Fruit fly (Drosophila melanogaster): ENCODE data around the gene CG13288.

The CG13288 gene

DNA sequence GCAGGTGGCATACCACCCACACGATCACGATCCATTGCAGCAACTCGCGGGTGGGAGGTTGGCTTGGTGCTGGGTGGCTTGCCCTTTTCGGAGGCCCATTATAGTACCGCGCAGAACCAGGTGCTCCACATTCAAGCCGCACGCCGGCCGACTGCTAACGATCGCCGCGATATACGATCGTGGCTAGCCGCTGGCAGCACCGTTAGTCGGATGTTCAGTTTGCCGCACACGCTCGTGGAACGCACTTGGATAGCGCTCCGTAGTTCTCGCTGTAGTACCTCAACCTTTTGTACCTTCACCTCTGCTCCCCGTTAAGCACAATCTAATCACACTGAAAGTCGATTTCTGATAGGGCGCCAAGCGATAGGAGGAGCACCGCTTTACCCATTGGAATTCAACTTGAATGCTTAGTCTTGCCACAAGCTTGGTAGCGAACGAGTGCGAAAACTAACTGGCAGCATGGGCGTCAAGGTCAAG lies 16.5 kb downstream of the CG13288 start, which contains the start of gene CG33523 (continued):
- TF ChIP-seq chinmo (GFP tag; IDR thresholded peaks at IDR 0.05; ENCODE audit: partially characterized antibody) (0 out of 4 replicates have a peak, but pooled peaks have one; percentile 70), CG10366 (GFP tag; IDR thresholded peaks at IDR 0.05) (no peak), D19A (tag; optimal IDR thresholded peaks at IDR 0.05) (no peak), eve (GFP tag; optimal IDR thresholded peaks at IDR 0.05) (no peak), Side (GFP tag; optimal IDR thresholded peaks at IDR 0.05) (no peak), twi (tag; optimal IDR thresholded peaks at IDR 0.05) (no peak), cato (GFP tag; optimal IDR thresholded peaks at IDR 0.05; ENCODE audit: borderline replicate concordance) (no peak), pb (GFP tag; optimal IDR thresholded peaks at IDR 0.05) (no peak), CG13287 (GFP tag; IDR thresholded peaks at IDR 0.05; ENCODE audit: partially characterized antibody) (no peak; the same call in 1 of the 2 replicates), tll (GFP tag; optimal IDR thresholded peaks at IDR 0.05) (no peak), knrl (GFP tag; IDR thresholded peaks at IDR 0.05; ENCODE audit: partially characterized antibody) (peak; percentile 31; the same call in 2 of the 3 replicates), CG9727 (GFP tag; optimal IDR thresholded peaks at IDR 0.05) (no peak), CG11093 (GFP tag; IDR thresholded peaks at IDR 0.05) (no peak), Trl (optimal IDR thresholded peaks at IDR 0.05) (no peak), Trl (GFP tag; optimal IDR thresholded peaks at IDR 0.05) (no peak), ftz-f1 (GFP tag; optimal IDR thresholded peaks at IDR 0.05) (peak; percentile 62), TFAM (GFP tag; optimal IDR thresholded peaks at IDR 0.05) (no peak), corto (GFP tag; optimal IDR thresholded peaks at IDR 0.05) (no peak), H2.0 (GFP tag; IDR thresholded peaks at IDR 0.05) (no peak), sd (tag; optimal IDR thresholded peaks at IDR 0.05) (peak; percentile 68), Scr (GFP tag; IDR thresholded peaks at IDR 0.05; ENCODE audit: partially characterized antibody) (no peak), HLH54F (GFP tag; optimal IDR thresholded peaks at IDR 0.05) (no peak), ERR (GFP tag; optimal IDR thresholded peaks at IDR 0.05) (peak; percentile 12), Rx (GFP tag; IDR thresholded peaks at IDR 0.05) (no peak), CoRest (tag; optimal IDR thresholded peaks at IDR 0.05) (no peak), CG15011 (GFP tag; optimal IDR thresholded peaks at IDR 0.05) (no peak), Taf1 (GFP tag; IDR thresholded peaks at IDR 0.05) (no peak), CG14965 (GFP tag; optimal IDR thresholded peaks at IDR 0.05; ENCODE audit: borderline replicate concordance) (no peak), Fer1 (GFP tag; optimal IDR thresholded peaks at IDR 0.05) (no peak), grau (tag; optimal IDR thresholded peaks at IDR 0.05) (no peak), CG7987 (GFP tag; optimal IDR thresholded peaks at IDR 0.05) (no peak), Sry-δ (GFP tag; optimal IDR thresholded peaks at IDR 0.05) (no peak), hbn (GFP tag; IDR thresholded peaks at IDR 0.05; ENCODE audit: partially characterized antibody) (no peak), Spps (tag; optimal IDR thresholded peaks at IDR 0.05) (no peak), BEAF-32 (GFP tag; optimal IDR thresholded peaks at IDR 0.05) (no peak), pros (GFP tag; optimal IDR thresholded peaks at IDR 0.05) (no peak), unc-4 (GFP tag; IDR thresholded peaks at IDR 0.05; ENCODE audit: partially characterized antibody) (no peak), CG4707 (GFP tag; optimal IDR thresholded peaks at IDR 0.05) (no peak), CG3838 (GFP tag; optimal IDR thresholded peaks at IDR 0.05) (no peak), dpn (GFP tag; optimal IDR thresholded peaks at IDR 0.05) (no peak), CG7556 (GFP tag; optimal IDR thresholded peaks at IDR 0.05) (no peak), cg (GFP tag; optimal IDR thresholded peaks at IDR 0.05) (no peak), CG1024 (GFP tag; IDR thresholded peaks at IDR 0.05) (no peak), odd (GFP tag; optimal IDR thresholded peaks at IDR 0.05) (no peak), CG13424 (tag; optimal IDR thresholded peaks at IDR 0.05) (no peak), yki (optimal IDR thresholded peaks at IDR 0.05) (no peak), Hey (tag; optimal IDR thresholded peaks at IDR 0.05) (peak; percentile 14), CG43689 (GFP tag; IDR thresholded peaks at IDR 0.05) (no peak), CkIIα-i1 (GFP tag; IDR thresholded peaks at IDR 0.05) (no peak), Vsx1 (GFP tag; optimal IDR thresholded peaks at IDR 0.05) (no peak), CG33557 (GFP tag; optimal IDR thresholded peaks at IDR 0.05) (no peak)
